Fruit fly (Drosophila melanogaster) whole organism, embryonic: ENCODE measurements around the gene Upf2.

Source experiments
- ATbp ChIP-seq: fragments of 200-800 bp; sonication (Bioruptor generic); optimal IDR thresholded peaks from 2 replicates; lab custom pipeline; 2017; ENCODE audit warnings: missing biosample characterization, mild to moderate bottlenecking, missing genetic modification characterization, missing genetic modification reagents
- Antp ChIP-seq: fragments of 200-800 bp; sonication (Bioruptor generic); optimal IDR thresholded peaks from 3 replicates; lab custom pipeline; 2016; ENCODE audit warnings: missing biosample characterization, missing genetic modification characterization
- BtbVII ChIP-seq: fragments of 200-800 bp; sonication (Bioruptor generic); optimal IDR thresholded peaks from 3 replicates; lab custom pipeline; 2017; ENCODE audit warnings: missing biosample characterization, mild to moderate bottlenecking, missing genetic modification characterization
- CG10321 ChIP-seq: fragments of 200-800 bp; sonication (Bioruptor generic); IDR thresholded peaks from 2 replicates; pipeline ENCODE4 v1.3.6; 2022; ENCODE audit warnings: missing biosample characterization, missing genetic modification characterization
- CG11093 ChIP-seq: fragments of 200-800 bp; sonication (Bioruptor generic); IDR thresholded peaks from 3 replicates; pipeline ENCODE4 v1.3.6; 2022; ENCODE audit warnings: missing biosample characterization, missing genetic modification characterization
- CG12299 ChIP-seq: fragments of 200-800 bp; sonication (Bioruptor generic); optimal IDR thresholded peaks from 2 replicates; lab custom pipeline; 2018; ENCODE audit warnings: missing biosample characterization, mild to moderate bottlenecking, missing genetic modification characterization
- CG12659 ChIP-seq: fragments of 200-800 bp; sonication (Bioruptor generic); optimal IDR thresholded peaks from 3 replicates; lab custom pipeline; 2017; ENCODE audit warnings: mild to moderate bottlenecking, missing biosample characterization, missing genetic modification reagents, missing genetic modification characterization
- CG14710 ChIP-seq: fragments of 200-800 bp; sonication (Bioruptor generic); optimal IDR thresholded peaks from 3 replicates; lab custom pipeline; 2019; ENCODE audit warnings: missing biosample characterization, mild to moderate bottlenecking, missing genetic modification characterization, moderate library complexity
- CG17612 ChIP-seq: fragments of 200-800 bp; sonication (Bioruptor generic); IDR thresholded peaks from 2 replicates; pipeline ENCODE4 v1.3.6; 2022; ENCODE audit warnings: missing biosample characterization, missing genetic modification characterization
- CG17802 ChIP-seq: fragments of 200-800 bp; sonication (Bioruptor generic); optimal IDR thresholded peaks from 2 replicates; lab custom pipeline; 2018; ENCODE audit warnings: missing biosample characterization, mild to moderate bottlenecking, missing genetic modification characterization, moderate library complexity
- CG17829 ChIP-seq: fragments of 200-800 bp; optimal IDR thresholded peaks from 2 replicates; lab custom pipeline; 2019; ENCODE audit warnings: missing biosample characterization, mild to moderate bottlenecking, missing genetic modification characterization, moderate library complexity
- CG18476 ChIP-seq: fragments of 200-800 bp; sonication (Bioruptor generic); optimal IDR thresholded peaks from 2 replicates; lab custom pipeline; 2016; ENCODE audit warnings: missing biosample characterization, mild to moderate bottlenecking, missing genetic modification characterization
- CG18599 ChIP-seq: fragments of 200-800 bp; sonication (Bioruptor generic); optimal IDR thresholded peaks from 3 replicates; lab custom pipeline; 2017; ENCODE audit warnings: missing biosample characterization, missing genetic modification characterization, mild to moderate bottlenecking, moderate library complexity, missing genetic modification reagents
- CG2116 ChIP-seq: fragments of 200-800 bp; sonication (Bioruptor generic); optimal IDR thresholded peaks from 3 replicates; lab custom pipeline; 2018; ENCODE audit warnings: missing biosample characterization, mild to moderate bottlenecking, missing genetic modification characterization
- CG33557 ChIP-seq: fragments of 200-800 bp; sonication (Bioruptor generic); optimal IDR thresholded peaks from 2 replicates; lab custom pipeline; 2019; ENCODE audit warnings: missing biosample characterization, mild to moderate bottlenecking, missing genetic modification characterization, moderate library complexity
- CG34376 ChIP-seq: fragments of 200-800 bp; sonication (Bioruptor generic); optimal IDR thresholded peaks from 2 replicates; lab custom pipeline; 2018; ENCODE audit warnings: missing biosample characterization, mild to moderate bottlenecking, missing genetic modification characterization
- CG7372 ChIP-seq: fragments of 200-800 bp; sonication (Bioruptor generic); IDR thresholded peaks from 2 replicates; pipeline ENCODE4 v1.3.6; 2022; ENCODE audit warnings: missing biosample characterization, missing genetic modification characterization
- CG7928 ChIP-seq: fragments of 200-800 bp; sonication (Bioruptor generic); optimal IDR thresholded peaks from 2 replicates; lab custom pipeline; 2017; ENCODE audit warnings: missing biosample characterization, mild to moderate bottlenecking, missing genetic modification characterization
- CG9932 ChIP-seq: fragments of 200-800 bp; sonication (Bioruptor generic); IDR thresholded peaks from 2 replicates; pipeline ENCODE4 v1.3.6; 2022; ENCODE audit warnings: missing biosample characterization, missing genetic modification characterization
- CHES-1-like ChIP-seq: fragments of 200-800 bp; sonication (Bioruptor generic); optimal IDR thresholded peaks from 2 replicates; lab custom pipeline; 2016; ENCODE audit warnings: missing biosample characterization, missing genetic modification characterization
- D19A ChIP-seq: fragments of 200-800 bp; optimal IDR thresholded peaks from 3 replicates; lab custom pipeline; 2019; ENCODE audit warnings: missing biosample characterization, mild to moderate bottlenecking, missing genetic modification characterization, moderate library complexity
- Gug ChIP-seq: fragments of 200-800 bp; sonication (Bioruptor generic); IDR thresholded peaks from 4 replicates; pipeline ENCODE4 v1.3.6; 2022; ENCODE audit warnings: missing biosample characterization, missing genetic modification characterization
- HLHmδ ChIP-seq: fragments of 200-800 bp; sonication (Bioruptor generic); optimal IDR thresholded peaks from 2 replicates; lab custom pipeline; 2018; ENCODE audit warnings: missing biosample characterization, mild to moderate bottlenecking, missing genetic modification characterization, moderate library complexity
- Hand ChIP-seq: fragments of 200-800 bp; sonication (Bioruptor generic); optimal IDR thresholded peaks from 2 replicates; lab custom pipeline; 2017; ENCODE audit warnings: mild to moderate bottlenecking, missing biosample characterization, missing genetic modification reagents, missing genetic modification characterization
- MESR4 ChIP-seq: fragments of 200-800 bp; sonication (Bioruptor generic); optimal IDR thresholded peaks from 2 replicates; lab custom pipeline; 2018; ENCODE audit warnings: missing biosample characterization, mild to moderate bottlenecking, missing genetic modification characterization, moderate library complexity
- Max ChIP-seq: fragments of 200-800 bp; sonication (Bioruptor generic); optimal IDR thresholded peaks from 2 replicates; lab custom pipeline; 2016; ENCODE audit warnings: missing biosample characterization, mild to moderate bottlenecking, missing genetic modification characterization
- Myb ChIP-seq: fragments of 200-800 bp; sonication (Bioruptor generic); optimal IDR thresholded peaks from 2 replicates; lab custom pipeline; 2016; ENCODE audit warnings: missing biosample characterization, missing genetic modification characterization
- NC2α ChIP-seq: fragments of 200-800 bp; sonication (Bioruptor generic); optimal IDR thresholded peaks from 2 replicates; lab custom pipeline; 2016; ENCODE audit warnings: missing biosample characterization, missing genetic modification characterization
- Ptx1 ChIP-seq: fragments of 200-800 bp; sonication (Bioruptor generic); IDR thresholded peaks from 2 replicates; pipeline ENCODE4 v1.3.6; 2022; ENCODE audit warnings: missing biosample characterization, missing genetic modification characterization
- Ravus ChIP-seq: fragments of 200-800 bp; sonication (Bioruptor generic); IDR thresholded peaks from 2 replicates; pipeline ENCODE4 v1.3.6; 2022; ENCODE audit warnings: missing biosample characterization, missing genetic modification characterization
- Scr ChIP-seq: fragments of 200-800 bp; sonication (Bioruptor generic); IDR thresholded peaks from 2 replicates; pipeline ENCODE4 v1.3.6; 2022; ENCODE audit warnings: missing biosample characterization, missing genetic modification characterization; ENCODE audit not compliant: partially characterized antibody
- Sox100B ChIP-seq: fragments of 200-800 bp; sonication (Bioruptor generic); optimal IDR thresholded peaks from 3 replicates; lab custom pipeline; 2018; ENCODE audit warnings: missing biosample characterization, mild to moderate bottlenecking, missing genetic modification characterization
- Stat92E ChIP-seq, 3 experiments: fragments of >200 bp in 2 of 3; fragments of 200-800 bp in 1 of 3; sonication (Bioruptor generic) in 1 of 3; optimal IDR thresholded peaks; 2 replicates each; lab custom pipeline; 2017 to 2019; ENCODE audit warnings: missing biosample characterization in 3 of 3, missing genetic modification characterization in 3 of 3, mild to moderate bottlenecking in 1 of 3, moderate library complexity in 1 of 3
- Taf1 ChIP-seq: fragments of 200-800 bp; sonication (Bioruptor generic); IDR thresholded peaks from 2 replicates; pipeline ENCODE4 v1.3.6; 2022; ENCODE audit warnings: missing biosample characterization, missing genetic modification characterization
- dmrt11E ChIP-seq: fragments of 200-800 bp; sonication (Bioruptor generic); optimal IDR thresholded peaks from 3 replicates; lab custom pipeline; 2018; ENCODE audit warnings: missing biosample characterization, mild to moderate bottlenecking, missing genetic modification characterization, moderate library complexity
- dpn ChIP-seq, 2 experiments: fragments of 200-800 bp; sonication (Bioruptor generic); optimal IDR thresholded peaks; 3 replicates each; lab custom pipeline; 2016; ENCODE audit warnings: missing biosample characterization in 2 of 2, missing genetic modification characterization in 2 of 2
- emc ChIP-seq: fragments of 200-800 bp; sonication (Bioruptor generic); optimal IDR thresholded peaks from 2 replicates; lab custom pipeline; 2016; ENCODE audit warnings: missing biosample characterization, missing genetic modification characterization
- ewg ChIP-seq: fragments of 200-800 bp; sonication (Bioruptor generic); optimal IDR thresholded peaks from 3 replicates; lab custom pipeline; 2017; ENCODE audit warnings: mild to moderate bottlenecking, missing biosample characterization, missing genetic modification reagents, missing genetic modification characterization
- eyg ChIP-seq: fragments of 200-800 bp; sonication (Bioruptor generic); optimal IDR thresholded peaks from 3 replicates; lab custom pipeline; 2016; ENCODE audit warnings: missing biosample characterization, missing genetic modification characterization
- her ChIP-seq: fragments of 200-800 bp; sonication (Bioruptor generic); optimal IDR thresholded peaks from 2 replicates; lab custom pipeline; 2016; ENCODE audit warnings: missing biosample characterization, missing genetic modification characterization
- hkb ChIP-seq, 2 experiments: fragments of 200-800 bp in 1 of 2; fragments of >200 bp in 1 of 2; sonication (Bioruptor generic) in 1 of 2; IDR thresholded peaks in 1 of 2; optimal IDR thresholded peaks in 1 of 2; 2 replicates each; pipeline versions ENCODE4 v1.3.6 to Lab custom; 2017 to 2022; ENCODE audit warnings: missing biosample characterization in 1 of 2, missing genetic modification characterization in 1 of 2
- jing ChIP-seq: fragments of 200-800 bp; sonication (Bioruptor generic); optimal IDR thresholded peaks from 2 replicates; lab custom pipeline; 2018; ENCODE audit warnings: missing biosample characterization, mild to moderate bottlenecking, missing genetic modification characterization
- mirr ChIP-seq: fragments of 200-800 bp; sonication (Bioruptor generic); optimal IDR thresholded peaks from 3 replicates; lab custom pipeline; 2018; ENCODE audit warnings: missing biosample characterization, mild to moderate bottlenecking, missing genetic modification characterization
- org-1 ChIP-seq: fragments of 200-800 bp; sonication (Bioruptor generic); optimal IDR thresholded peaks from 2 replicates; lab custom pipeline; 2017; ENCODE audit warnings: missing biosample characterization, missing genetic modification characterization
- pan ChIP-seq, 4 experiments: fragments of >200 bp in 3 of 4; fragments of 200-800 bp in 1 of 4; sonication (Bioruptor generic) in 1 of 4; optimal IDR thresholded peaks in 3 of 4; IDR thresholded peaks in 1 of 4; 2 replicates each; pipeline versions ENCODE4 v1.3.6 to Lab custom; 2017 to 2022; ENCODE audit warnings: missing biosample characterization in 2 of 4, missing genetic modification characterization in 2 of 4, mixed read lengths in 1 of 4
- sim ChIP-seq: fragments of 200-800 bp; sonication (Bioruptor generic); IDR thresholded peaks from 2 replicates; pipeline ENCODE4 v1.3.6; 2022; ENCODE audit warnings: missing biosample characterization, missing genetic modification characterization
- unc-4 ChIP-seq: fragments of 200-800 bp; sonication (Bioruptor generic); IDR thresholded peaks from 2 replicates; pipeline ENCODE4 v1.3.6; 2022; ENCODE audit warnings: missing biosample characterization, missing genetic modification characterization; ENCODE audit not compliant: partially characterized antibody
- vvl ChIP-seq: fragments of 200-800 bp; sonication (Bioruptor generic); IDR thresholded peaks from 2 replicates; pipeline ENCODE4 v1.3.6; 2022; ENCODE audit warnings: missing biosample characterization, missing genetic modification characterization
- wdn ChIP-seq: fragments of 200-800 bp; sonication (Bioruptor generic); IDR thresholded peaks from 2 replicates; pipeline ENCODE4 v1.3.6; 2022; ENCODE audit warnings: missing biosample characterization, missing genetic modification characterization

The Upf2 gene

dm6 chrX:8057299-8057730 lies 18.0 kb downstream of the Upf2 start (continued):
- TF ChIP-seq Scr: no peak
- peak; percentile 69 for TF ChIP-seq Antp (GFP tag; lab: Kevin White, UChicago)
- peak; percentile 58 for TF ChIP-seq D19A (tag; lab: Kevin White, UChicago)
- peak; percentile 65 for TF ChIP-seq CG17829 (tag; lab: Kevin White, UChicago)
- peak; percentile 62; the same call in 1 of the 2 replicates for TF ChIP-seq Ptx1
- peak; percentile 43; the same call in 2 of the 4 replicates for TF ChIP-seq Gug (GFP tag; lab: Robert Waterston, UW)
- TF ChIP-seq CG33557 (GFP tag; lab: Kevin White, UChicago): peak; percentile 61
- peak; percentile 71 for TF ChIP-seq dmrt11E (tag; lab: Kevin White, UChicago)
- TF ChIP-seq Ravus (GFP tag; lab: Robert Waterston, UW): no peak
- peak; percentile 11; the same call in 1 of the 2 replicates for TF ChIP-seq vvl (GFP tag; lab: Robert Waterston, UW)
- no peak for TF ChIP-seq CG10321 (GFP tag; lab: Robert Waterston, UW)
- peak; percentile 34 for TF ChIP-seq CG2116 (GFP tag; lab: Kevin White, UChicago)
- TF ChIP-seq CG7928: no peak
- no peak for TF ChIP-seq CG12299
- TF ChIP-seq CG17612 (GFP tag; lab: Robert Waterston, UW): no peak
- peak; percentile 52 for TF ChIP-seq eyg (GFP tag; lab: Kevin White, UChicago)
- peak; percentile 40 for TF ChIP-seq ATbp (GFP tag; lab: Kevin White, UChicago)
- TF ChIP-seq hkb (optimal IDR thresholded peaks at IDR 0.05; lab: Kevin White, UChicago): no peak
- peak; percentile 60; the same call in 1 of the 2 replicates for TF ChIP-seq hkb (GFP tag; IDR thresholded peaks at IDR 0.05; lab: Robert Waterston, UW)
- no peak for TF ChIP-seq HLHmδ
- TF ChIP-seq CG7372 (GFP tag; lab: Robert Waterston, UW): peak; percentile 32
- TF ChIP-seq Taf1 (GFP tag; lab: Robert Waterston, UW): no peak
- no peak for TF ChIP-seq sim (GFP tag; lab: Robert Waterston, UW)
- TF ChIP-seq CG17802: no peak
- no peak for TF ChIP-seq MESR4
- peak; percentile 64 for TF ChIP-seq CG9932
- TF ChIP-seq CG18476 (GFP tag; lab: Kevin White, UChicago): peak; percentile 67
- peak; percentile 59 for TF ChIP-seq Myb (GFP tag; lab: Kevin White, UChicago)
- TF ChIP-seq CG11093 (GFP tag; lab: Robert Waterston, UW): peak; percentile 60; the same call in 1 of the 3 replicates
- TF ChIP-seq ewg (GFP tag; lab: Kevin White, UChicago): peak; percentile 54
- no peak for TF ChIP-seq unc-4
- peak; percentile 53 for TF ChIP-seq emc (GFP tag; lab: Kevin White, UChicago)
- peak; percentile 44 for TF ChIP-seq NC2α (GFP tag; lab: Kevin White, UChicago)
- no peak for TF ChIP-seq wdn (GFP tag; lab: Robert Waterston, UW)
- peak; percentile 79 for TF ChIP-seq CG12659
- TF ChIP-seq org-1 (GFP tag; lab: Kevin White, UChicago): peak; percentile 76
- no peak for TF ChIP-seq Stat92E (GFP tag; optimal IDR thresholded peaks at IDR 0.05; lab: Kevin White, UChicago)
- peak; percentile 63 to 88 for TF ChIP-seq dpn (GFP tag; optimal IDR thresholded peaks at IDR 0.05; lab: Kevin White, UChicago)
- TF ChIP-seq CG14710 (tag; lab: Kevin White, UChicago): peak; percentile 64
- TF ChIP-seq Sox100B (GFP tag; lab: Kevin White, UChicago): peak; percentile 87
- TF ChIP-seq pan (optimal IDR thresholded peaks at IDR 0.05; lab: Kevin White, UChicago): no peak
- peak in 1 of 2 experiments; percentile 46 for TF ChIP-seq pan (GFP tag; optimal IDR thresholded peaks at IDR 0.05 in 1 of 2, IDR thresholded peaks at IDR 0.05 in 1 of 2)
- peak; percentile 37 for TF ChIP-seq Hand (GFP tag; lab: Kevin White, UChicago)
- TF ChIP-seq BtbVII: peak; percentile 72
- TF ChIP-seq CHES-1-like (GFP tag; lab: Kevin White, UChicago): peak; percentile 74
- peak; percentile 44 for TF ChIP-seq jing
- TF ChIP-seq her (GFP tag; lab: Kevin White, UChicago): peak; percentile 55
- TF ChIP-seq CG34376 (GFP tag; lab: Kevin White, UChicago): no peak
- peak; percentile 45 for TF ChIP-seq Max
- peak; percentile 72 for TF ChIP-seq CG18599 (GFP tag; lab: Kevin White, UChicago)
- TF ChIP-seq mirr (GFP tag; lab: Kevin White, UChicago): no peak
